Worm (Caenorhabditis elegans) whole organism, L4/young adult: ENCODE measurements around the gene fbxa-137.

Source experiments
- W03F9.2 ChIP-seq: fragments of 150-350 bp; optimal IDR thresholded peaks from 2 replicates; lab custom pipeline; 2014; ENCODE audit warnings: missing biosample characterization, missing genetic modification characterization
- dao-5 ChIP-seq: sonication (generic microtip); optimal IDR thresholded peaks from 2 replicates; lab custom pipeline; 2016; ENCODE audit warnings: missing genotype, missing genetic modification characterization, moderate library complexity, missing compliant biosample characterization

DNA sequence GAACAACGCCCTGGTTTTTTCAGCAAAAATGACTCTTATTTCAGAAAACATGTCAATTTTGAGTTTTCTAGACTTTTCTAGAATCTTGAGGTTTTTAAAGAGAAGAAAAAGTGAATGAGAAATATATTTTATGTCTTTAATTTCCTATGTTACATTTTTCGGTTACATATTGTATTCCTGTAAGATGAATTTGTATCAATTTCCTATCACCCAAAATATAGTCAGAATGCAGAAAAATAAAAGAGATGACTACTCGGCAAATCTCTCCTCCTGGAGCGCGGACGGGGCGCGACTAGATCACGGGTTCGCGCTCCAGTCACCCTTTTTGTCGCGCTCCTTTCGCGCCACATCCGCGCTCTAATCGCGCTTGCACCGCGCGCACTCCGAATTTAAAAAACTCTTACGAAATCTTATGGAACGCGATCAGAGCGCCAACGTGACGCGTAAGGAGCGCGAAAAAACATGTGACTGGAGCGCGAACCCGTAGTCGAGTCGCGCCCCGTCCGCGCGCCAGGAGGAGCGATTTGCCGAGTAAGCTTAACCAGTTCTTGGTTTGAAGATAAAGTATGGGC, 24.0 kb upstream of the fbxa-137 start, which contains the start of gene str-253:
- TF ChIP-seq W03F9.2 (tag; lab: Kevin White, UChicago) (no peak), dao-5 (tag; lab: Kevin White, UChicago) (no peak)
